Worm (Caenorhabditis elegans) whole organism, L2 larva: ENCODE results near the gene spcs-2.

Experiments used
- C34F6.9 ChIP-seq: fragments of 150-350 bp; optimal IDR thresholded peaks from 2 replicates; lab custom pipeline; 2014; ENCODE audit warnings: missing biosample characterization, missing genetic modification characterization
- F13H6.1 ChIP-seq: sonication (generic microtip); optimal IDR thresholded peaks from 2 replicates; lab custom pipeline; 2016; ENCODE audit warnings: missing genetic modification characterization, missing compliant biosample characterization
- R02D3.7 ChIP-seq: fragments of 150-350 bp; optimal IDR thresholded peaks from 2 replicates; lab custom pipeline; 2014; ENCODE audit warnings: missing biosample characterization, missing genetic modification characterization
- Y55F3AM.14 ChIP-seq: fragments of 200-800 bp; sonication (Bioruptor generic); optimal IDR thresholded peaks from 2 replicates; lab custom pipeline; 2018; ENCODE audit warnings: mild to moderate bottlenecking, missing genetic modification characterization, missing compliant biosample characterization
- ZK546.5 ChIP-seq: sonication (generic microtip); optimal IDR thresholded peaks from 2 replicates; lab custom pipeline; 2017; ENCODE audit warnings: missing biosample characterization, missing genetic modification characterization
- alr-1 ChIP-seq: fragments of 150-350 bp; optimal IDR thresholded peaks from 2 replicates; lab custom pipeline; 2014; ENCODE audit warnings: missing biosample characterization, missing genetic modification characterization
- aly-2 ChIP-seq: fragments of 150-350 bp; optimal IDR thresholded peaks from 2 replicates; lab custom pipeline; 2014; ENCODE audit warnings: missing biosample characterization, missing genetic modification characterization
- ama-1 ChIP-seq: fragments of 150-350 bp; optimal IDR thresholded peaks from 2 replicates; lab custom pipeline; 2018; ENCODE audit warnings: inconsistent platforms
- blmp-1 ChIP-seq: sonication (generic microtip); optimal IDR thresholded peaks from 2 replicates; lab custom pipeline; 2017; ENCODE audit warnings: missing genetic modification characterization, mild to moderate bottlenecking, missing compliant biosample characterization, antibody characterized with exemption, moderate library complexity; ENCODE audit not compliant: insufficient read depth
- ceh-16 ChIP-seq: fragments of 150-350 bp; optimal IDR thresholded peaks from 2 replicates; lab custom pipeline; 2014; ENCODE audit warnings: missing biosample characterization, missing genetic modification characterization
- ceh-82 ChIP-seq: fragments of 150-350 bp; optimal IDR thresholded peaks from 2 replicates; lab custom pipeline; 2014; ENCODE audit warnings: missing biosample characterization, missing genetic modification characterization
- crh-2 ChIP-seq: sonication (generic microtip); optimal IDR thresholded peaks from 2 replicates; lab custom pipeline; 2017; ENCODE audit warnings: missing biosample characterization, missing genetic modification characterization
- dmd-4 ChIP-seq: sonication (generic microtip); optimal IDR thresholded peaks from 2 replicates; lab custom pipeline; 2017; ENCODE audit warnings: missing biosample characterization, missing genetic modification characterization
- egl-27 ChIP-seq: sonication (generic microtip); optimal IDR thresholded peaks from 3 replicates; lab custom pipeline; 2017; ENCODE audit warnings: missing biosample characterization, missing genetic modification reagents, missing genetic modification characterization
- elt-1 ChIP-seq: fragments of 150-350 bp; optimal IDR thresholded peaks from 2 replicates; lab custom pipeline; 2014; ENCODE audit warnings: missing biosample characterization, missing genetic modification characterization
- elt-3 ChIP-seq: sonication (generic microtip); optimal IDR thresholded peaks from 2 replicates; lab custom pipeline; 2017; ENCODE audit warnings: missing biosample characterization, missing genetic modification characterization
- fos-1 ChIP-seq: fragments of 150-350 bp; optimal IDR thresholded peaks from 2 replicates; lab custom pipeline; 2014; ENCODE audit warnings: missing biosample characterization, missing genetic modification characterization
- gmeb-1 ChIP-seq: fragments of 150-350 bp; optimal IDR thresholded peaks from 2 replicates; lab custom pipeline; 2014; ENCODE audit warnings: missing biosample characterization, missing genetic modification characterization
- lin-11 ChIP-seq: fragments of 150-350 bp; sonication (generic microtip); optimal IDR thresholded peaks from 2 replicates; lab custom pipeline; 2014; ENCODE audit warnings: missing biosample characterization, missing genetic modification characterization, inconsistent platforms, mixed read lengths
- lin-13 ChIP-seq: fragments of 150-350 bp; optimal IDR thresholded peaks from 2 replicates; lab custom pipeline; 2014; ENCODE audit warnings: missing biosample characterization, missing genetic modification reagents, missing genetic modification characterization
- lin-39 ChIP-seq: fragments of 150-350 bp; optimal IDR thresholded peaks from 2 replicates; lab custom pipeline; 2014; ENCODE audit warnings: missing biosample characterization, missing genetic modification reagents, missing genetic modification characterization
- lsy-2 ChIP-seq, 2 experiments: fragments of 150-350 bp in 1 of 2; sonication (generic microtip) in 1 of 2; optimal IDR thresholded peaks; 2 replicates each; lab custom pipeline; 2014 to 2017; ENCODE audit warnings: missing biosample characterization in 2 of 2, missing genetic modification characterization in 2 of 2
- mab-5 ChIP-seq: fragments of 150-350 bp; optimal IDR thresholded peaks from 2 replicates; lab custom pipeline; 2014; ENCODE audit warnings: missing biosample characterization, missing genetic modification characterization
- mbf-1 ChIP-seq: sonication (generic microtip); optimal IDR thresholded peaks from 2 replicates; lab custom pipeline; 2017; ENCODE audit warnings: missing biosample characterization, missing genetic modification characterization
- mdl-1 ChIP-seq, 2 experiments: fragments of 150-350 bp in 1 of 2; sonication (generic microtip) in 1 of 2; optimal IDR thresholded peaks; 2 replicates each; lab custom pipeline; 2017; ENCODE audit warnings: missing biosample characterization in 2 of 2, missing genetic modification characterization in 2 of 2
- nhr-10 ChIP-seq: sonication (generic microtip); optimal IDR thresholded peaks from 2 replicates; lab custom pipeline; 2017; ENCODE audit warnings: missing biosample characterization, missing genetic modification characterization
- nhr-11 ChIP-seq: fragments of 150-350 bp; optimal IDR thresholded peaks from 2 replicates; lab custom pipeline; 2014; ENCODE audit warnings: missing biosample characterization, missing genetic modification characterization
- nhr-12 ChIP-seq: fragments of 150-350 bp; optimal IDR thresholded peaks from 2 replicates; lab custom pipeline; 2014; ENCODE audit warnings: missing biosample characterization, missing genetic modification characterization
- nhr-129 ChIP-seq: fragments of 150-350 bp; optimal IDR thresholded peaks from 2 replicates; lab custom pipeline; 2014; ENCODE audit warnings: missing biosample characterization, missing genetic modification characterization
- nhr-21 ChIP-seq: fragments of 150-350 bp; optimal IDR thresholded peaks from 2 replicates; lab custom pipeline; 2014; ENCODE audit warnings: missing biosample characterization, missing genetic modification characterization
- nhr-23 ChIP-seq: fragments of 150-350 bp; optimal IDR thresholded peaks from 2 replicates; lab custom pipeline; 2014; ENCODE audit warnings: missing biosample characterization, missing genetic modification reagents, missing genetic modification characterization
- nhr-237 ChIP-seq: fragments of 150-350 bp; optimal IDR thresholded peaks from 2 replicates; lab custom pipeline; 2014; ENCODE audit warnings: missing biosample characterization, missing genetic modification characterization
- nhr-25 ChIP-seq: fragments of 150-350 bp; sonication (generic microtip); optimal IDR thresholded peaks from 3 replicates; lab custom pipeline; 2014; ENCODE audit warnings: missing biosample characterization, missing genetic modification characterization
- nhr-6 ChIP-seq: fragments of 150-350 bp; optimal IDR thresholded peaks from 2 replicates; lab custom pipeline; 2014; ENCODE audit warnings: missing biosample characterization, missing genetic modification characterization
- nhr-77 ChIP-seq: fragments of 150-350 bp; optimal IDR thresholded peaks from 2 replicates; lab custom pipeline; 2014; ENCODE audit warnings: missing biosample characterization, missing genetic modification characterization
- peb-1 ChIP-seq: fragments of 150-350 bp; optimal IDR thresholded peaks from 2 replicates; lab custom pipeline; 2014; ENCODE audit warnings: missing biosample characterization, missing genetic modification characterization
- sem-4 ChIP-seq: fragments of 150-350 bp; optimal IDR thresholded peaks from 2 replicates; lab custom pipeline; 2014; ENCODE audit warnings: missing biosample characterization, missing genetic modification reagents, missing genetic modification characterization
- skn-1 ChIP-seq: sonication (generic microtip); optimal IDR thresholded peaks from 2 replicates; lab custom pipeline; 2017; ENCODE audit warnings: missing biosample characterization, missing genetic modification characterization
- sma-3 ChIP-seq: sonication (generic microtip); optimal IDR thresholded peaks from 2 replicates; lab custom pipeline; 2016; ENCODE audit warnings: missing genetic modification reagents, missing genetic modification characterization, missing compliant biosample characterization
- sma-9 ChIP-seq, 2 experiments: fragments of 150-350 bp in 1 of 2; sonication (generic microtip) in 1 of 2; optimal IDR thresholded peaks; 2 replicates each; lab custom pipeline; 2014 to 2016; ENCODE audit warnings: missing genetic modification characterization in 2 of 2, mild to moderate bottlenecking in 1 of 2, missing biosample characterization in 1 of 2, missing compliant biosample characterization in 1 of 2, missing genetic modification reagents in 1 of 2, moderate library complexity in 1 of 2
- snpc-4 ChIP-seq: fragments of 150-350 bp; optimal IDR thresholded peaks from 2 replicates; lab custom pipeline; 2014; ENCODE audit warnings: missing biosample characterization, missing genetic modification characterization
- unc-39 ChIP-seq: fragments of 150-350 bp; optimal IDR thresholded peaks from 2 replicates; lab custom pipeline; 2014; ENCODE audit warnings: missing biosample characterization, missing genetic modification characterization
- unc-55 ChIP-seq: fragments of 150-350 bp; sonication (generic microtip); optimal IDR thresholded peaks from 3 replicates; lab custom pipeline; 2014; ENCODE audit warnings: missing biosample characterization, missing genetic modification reagents, missing genetic modification characterization
- unc-62 ChIP-seq: fragments of 150-350 bp; optimal IDR thresholded peaks from 2 replicates; lab custom pipeline; 2014; ENCODE audit warnings: missing biosample characterization, missing genetic modification reagents, missing genetic modification characterization
- zag-1 ChIP-seq: fragments of 150-350 bp; optimal IDR thresholded peaks from 2 replicates; lab custom pipeline; 2014; ENCODE audit warnings: missing biosample characterization, missing genetic modification characterization
- ztf-1 ChIP-seq: fragments of 200-800 bp; sonication (Bioruptor generic); conservative IDR thresholded peaks from 2 replicates; pipeline ENCODE4 v1.3.6; 2022; ENCODE audit warnings: missing genetic modification characterization, missing compliant biosample characterization
- ztf-11 ChIP-seq: sonication (generic microtip); optimal IDR thresholded peaks from 2 replicates; lab custom pipeline; 2017; ENCODE audit warnings: missing biosample characterization, missing genetic modification characterization
- ztf-4 ChIP-seq: fragments of 150-350 bp; optimal IDR thresholded peaks from 2 replicates; lab custom pipeline; 2014; ENCODE audit warnings: missing biosample characterization, missing genetic modification characterization

The spcs-2 gene

ce11 chrIII:12874606-12875066 is at the start of gene spcs-2, which contains the start of gene mrg-1:
spcs-2 (plus strand) TSS chrIII:12875031.
mrg-1 (minus strand) TSS chrIII:12874656.
- TF ChIP-seq sma-3 (GFP tag; lab: Kevin White, UChicago): peak; percentile 93
- TF ChIP-seq unc-55 (GFP tag; lab: Kevin White, UChicago): peak; percentile 97
- TF ChIP-seq Y55F3AM.14: peak; percentile 35
- TF ChIP-seq mbf-1: no peak
- TF ChIP-seq ceh-82 (tag; lab: Kevin White, UChicago): peak; percentile 54
- peak; percentile 94 for TF ChIP-seq lin-13
- TF ChIP-seq nhr-129 (tag; lab: Kevin White, UChicago): peak; percentile 87
- peak; percentile 92 for TF ChIP-seq F13H6.1
- TF ChIP-seq aly-2: no peak
- TF ChIP-seq lin-39 (tag; lab: Kevin White, UChicago): no peak
- TF ChIP-seq zag-1 (tag; lab: Kevin White, UChicago): no peak
- peak; percentile 23 for TF ChIP-seq blmp-1
- TF ChIP-seq elt-1 (tag; lab: Kevin White, UChicago): no peak
- TF ChIP-seq ztf-1 (GFP tag; lab: Robert Waterston, UW): no peak
- no peak for TF ChIP-seq ama-1 (lab: Kevin White, UChicago)
- TF ChIP-seq dmd-4 (tag; lab: Kevin White, UChicago): no peak
- TF ChIP-seq nhr-6 (tag; lab: Kevin White, UChicago): peak; percentile 61
- no peak for TF ChIP-seq snpc-4 (tag; lab: Kevin White, UChicago)
- peak; percentile 15 for TF ChIP-seq ztf-11
- peak; percentile 87 for TF ChIP-seq nhr-25 (tag; lab: Kevin White, UChicago)
- peak; percentile 48 for TF ChIP-seq nhr-237 (tag; lab: Kevin White, UChicago)
- TF ChIP-seq unc-39 (tag; lab: Kevin White, UChicago): no peak
- peak; percentile 23 for TF ChIP-seq nhr-77
- TF ChIP-seq sem-4 (tag; lab: Kevin White, UChicago): peak; percentile 97
- no peak for TF ChIP-seq alr-1
- TF ChIP-seq mdl-1 (tag; optimal IDR thresholded peaks at IDR 0.05; lab: Kevin White, UChicago): peak in 1 of 2 experiments; percentile 19
- TF ChIP-seq lsy-2 (tag; optimal IDR thresholded peaks at IDR 0.05; lab: Kevin White, UChicago): peak; percentile 88 to 93
- TF ChIP-seq egl-27 (tag; lab: Kevin White, UChicago): peak; percentile 62
- TF ChIP-seq nhr-11 (tag; lab: Kevin White, UChicago): no peak
- peak; percentile 91 for TF ChIP-seq crh-2 (tag; lab: Kevin White, UChicago)
- peak; percentile 82 for TF ChIP-seq lin-11 (tag; lab: Kevin White, UChicago)
- no peak for TF ChIP-seq peb-1 (tag; lab: Kevin White, UChicago)
- TF ChIP-seq nhr-10: peak; percentile 67
- TF ChIP-seq ceh-16 (tag; lab: Kevin White, UChicago): no peak
- TF ChIP-seq skn-1 (tag; lab: Kevin White, UChicago): peak; percentile 37
- peak; percentile 93 for TF ChIP-seq sma-9 (GFP tag; optimal IDR thresholded peaks at IDR 0.05; lab: Kevin White, UChicago)
- no peak for TF ChIP-seq sma-9 (tag; optimal IDR thresholded peaks at IDR 0.05; lab: Kevin White, UChicago)
- TF ChIP-seq mab-5: peak; percentile 74
- peak; percentile 86 for TF ChIP-seq ztf-4
- peak; percentile 50 for TF ChIP-seq ZK546.5 (tag; lab: Kevin White, UChicago)
- peak; percentile 82 for TF ChIP-seq nhr-21 (tag; lab: Kevin White, UChicago)
- TF ChIP-seq C34F6.9 (tag; lab: Kevin White, UChicago): peak; percentile 91
- TF ChIP-seq nhr-12 (tag; lab: Kevin White, UChicago): no peak
- peak; percentile 27 for TF ChIP-seq R02D3.7 (tag; lab: Kevin White, UChicago)
- no peak for TF ChIP-seq elt-3 (tag; lab: Kevin White, UChicago)
- peak; percentile 51 for TF ChIP-seq fos-1
- TF ChIP-seq unc-62 (GFP tag; lab: Kevin White, UChicago): no peak
- TF ChIP-seq gmeb-1 (tag; lab: Kevin White, UChicago): peak; percentile 90
- no peak for TF ChIP-seq nhr-23
- TF ChIP-seq, all 48 proteins: peak for 30
